Worm (Caenorhabditis elegans) whole organism, mixed stage, embryonic: ENCODE data around the gene Y53G8B.2.

Experiments used
- blmp-1 ChIP-seq: fragments of 150-350 bp; optimal IDR thresholded peaks from 2 replicates; lab custom pipeline; 2014; ENCODE audit warnings: missing biosample characterization, missing genetic modification characterization
- ces-1 ChIP-seq: fragments of 150-350 bp; optimal IDR thresholded peaks from 2 replicates; lab custom pipeline; 2014; ENCODE audit warnings: missing biosample characterization, missing genetic modification reagents, missing genetic modification characterization
- elt-3 ChIP-seq: fragments of 150-350 bp; optimal IDR thresholded peaks from 2 replicates; lab custom pipeline; 2014; ENCODE audit warnings: missing biosample characterization, missing genetic modification characterization
- hlh-1 ChIP-seq: fragments of 150-350 bp; optimal IDR thresholded peaks from 2 replicates; lab custom pipeline; 2014; ENCODE audit warnings: missing biosample characterization, missing genetic modification reagents, missing genetic modification characterization
- lin-13 ChIP-seq: fragments of 150-350 bp; optimal IDR thresholded peaks from 2 replicates; lab custom pipeline; 2014; ENCODE audit warnings: missing biosample characterization, missing genetic modification characterization
- mep-1 ChIP-seq: fragments of 150-350 bp; optimal IDR thresholded peaks from 2 replicates; lab custom pipeline; 2017; ENCODE audit warnings: missing biosample characterization, missing genetic modification reagents, missing genetic modification characterization, inconsistent platforms
- nhr-237 ChIP-seq: fragments of 150-350 bp; optimal IDR thresholded peaks from 2 replicates; lab custom pipeline; 2014; ENCODE audit warnings: missing biosample characterization, missing genetic modification characterization
- nhr-28 ChIP-seq: fragments of 150-350 bp; optimal IDR thresholded peaks from 2 replicates; lab custom pipeline; 2014; ENCODE audit warnings: missing biosample characterization, missing genetic modification characterization
- nhr-76 ChIP-seq: sonication (generic microtip); optimal IDR thresholded peaks from 2 replicates; lab custom pipeline; 2017; ENCODE audit warnings: missing biosample characterization, missing genetic modification characterization
- snpc-4 ChIP-seq: fragments of 150-350 bp; optimal IDR thresholded peaks from 2 replicates; lab custom pipeline; 2014; ENCODE audit warnings: missing biosample characterization, missing genetic modification characterization
- unc-120 ChIP-seq: sonication (generic microtip); optimal IDR thresholded peaks from 2 replicates; lab custom pipeline; 2017; ENCODE audit warnings: missing genetic modification characterization, missing compliant biosample characterization; ENCODE audit not compliant: poor library complexity, severe bottlenecking
- unc-39 ChIP-seq: fragments of 150-350 bp; optimal IDR thresholded peaks from 2 replicates; lab custom pipeline; 2014; ENCODE audit warnings: missing biosample characterization, missing genetic modification characterization

- no peak for TF ChIP-seq nhr-28 (tag; lab: Kevin White, UChicago)
- TF ChIP-seq mep-1 (tag; lab: Kevin White, UChicago) = no peak
- no peak for TF ChIP-seq nhr-237 (tag; lab: Kevin White, UChicago)
- TF ChIP-seq blmp-1 (tag; lab: Kevin White, UChicago) = no peak
- no peak for TF ChIP-seq hlh-1 (tag; lab: Kevin White, UChicago)
- no peak for TF ChIP-seq unc-39 (tag; lab: Kevin White, UChicago)
- no peak for TF ChIP-seq lin-13
- TF ChIP-seq elt-3 (tag; lab: Kevin White, UChicago) = no peak
- no peak for TF ChIP-seq nhr-76 (tag; lab: Kevin White, UChicago)
- TF ChIP-seq unc-120 (tag; lab: Kevin White, UChicago) = no peak
- no peak for TF ChIP-seq ces-1 (GFP tag; lab: Kevin White, UChicago)
- TF ChIP-seq snpc-4 = no peak
Measured at ce11 chrIII:3152848-3153247, 49.1 kb upstream of the Y53G8B.2 start, which contains the start of gene C44B11.6.
